Worm (Caenorhabditis elegans) whole organism, early embryonic: Measurements from ENCODE around the gene iglr-2.

Source experiments
- F13C5.2 ChIP-seq: sonication (generic microtip); optimal IDR thresholded peaks from 2 replicates; lab custom pipeline; 2017; ENCODE audit warnings: mild to moderate bottlenecking, missing genetic modification characterization, inconsistent platforms, missing compliant biosample characterization
- aly-1 ChIP-seq: sonication (generic microtip); optimal IDR thresholded peaks from 2 replicates; lab custom pipeline; 2016; ENCODE audit warnings: missing genetic modification characterization, missing compliant biosample characterization
- ama-1 ChIP-seq: fragments of 150-350 bp; optimal IDR thresholded peaks from 2 replicates; lab custom pipeline; 2014
- ceh-13 ChIP-seq: fragments of 200-800 bp; sonication (Bioruptor generic); optimal IDR thresholded peaks from 2 replicates; lab custom pipeline; 2018; ENCODE audit warnings: mild to moderate bottlenecking, missing genetic modification characterization, missing compliant biosample characterization
- ets-7 ChIP-seq: sonication (generic microtip); optimal IDR thresholded peaks from 2 replicates; lab custom pipeline; 2016; ENCODE audit warnings: missing genotype, missing genetic modification characterization, missing compliant biosample characterization
- flt-1 ChIP-seq: fragments of 200-800 bp; sonication (Bioruptor generic); IDR thresholded peaks from 2 replicates; pipeline ENCODE4 v1.3.6; 2022; ENCODE audit warnings: missing genetic modification characterization, missing compliant biosample characterization
- hmbx-1 ChIP-seq: sonication (generic microtip); optimal IDR thresholded peaks from 2 replicates; lab custom pipeline; 2016; ENCODE audit warnings: mild to moderate bottlenecking, missing genetic modification characterization, missing compliant biosample characterization
- hmg-4 ChIP-seq: fragments of 200-800 bp; sonication (Bioruptor generic); optimal IDR thresholded peaks from 2 replicates; lab custom pipeline; 2018; ENCODE audit warnings: mild to moderate bottlenecking, missing genetic modification characterization, missing compliant biosample characterization
- pes-1 ChIP-seq: fragments of 200-800 bp; sonication (Bioruptor generic); IDR thresholded peaks from 2 replicates; pipeline ENCODE4 v1.3.6; 2022; ENCODE audit warnings: missing genetic modification reagents, missing genetic modification characterization, missing compliant biosample characterization
- scrt-1 ChIP-seq: fragments of 200-800 bp; sonication (Bioruptor generic); IDR thresholded peaks from 2 replicates; pipeline ENCODE4 v1.3.6; 2022; ENCODE audit warnings: missing genetic modification characterization, missing compliant biosample characterization
- sea-1 ChIP-seq: fragments of 200-800 bp; sonication (Bioruptor generic); conservative IDR thresholded peaks from 2 replicates; pipeline ENCODE4 v1.3.6; 2022; ENCODE audit warnings: missing genetic modification characterization, missing compliant biosample characterization
- tbx-11 ChIP-seq: fragments of 200-800 bp; sonication (Bioruptor generic); IDR thresholded peaks from 2 replicates; pipeline ENCODE4 v1.3.6; 2022; ENCODE audit warnings: missing genetic modification characterization, missing compliant biosample characterization
- tbx-37 ChIP-seq: fragments of 200-800 bp; sonication (Bioruptor generic); conservative IDR thresholded peaks from 2 replicates; pipeline ENCODE4 v1.3.6; 2022; ENCODE audit warnings: missing genetic modification reagents, missing genetic modification characterization, missing compliant biosample characterization
- tra-4 ChIP-seq: sonication (generic microtip); optimal IDR thresholded peaks from 2 replicates; lab custom pipeline; 2017; ENCODE audit warnings: missing genetic modification characterization, missing compliant biosample characterization

DNA sequence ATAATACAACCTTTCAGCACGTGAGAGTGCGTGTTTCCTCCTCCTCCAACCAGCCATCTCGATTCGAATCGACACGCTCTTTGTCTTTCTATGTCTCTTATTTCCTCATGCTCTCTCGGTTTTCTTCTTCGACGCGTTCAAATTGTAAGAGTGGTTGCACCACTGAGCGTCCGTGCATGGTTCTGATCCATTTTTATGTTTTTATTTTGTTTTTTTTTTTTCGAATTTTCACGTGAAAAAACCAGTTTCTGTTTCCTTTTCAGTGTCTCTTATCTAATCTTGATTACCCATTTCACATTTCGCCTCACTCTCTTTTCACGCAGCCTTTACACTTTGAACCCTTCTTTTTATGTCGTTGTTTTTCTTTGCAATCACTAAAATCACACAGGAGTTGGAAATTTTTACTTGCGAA lies 39.7 kb upstream of the iglr-2 start:
- TF ChIP-seq ama-1 (lab: Kevin White, UChicago) = no peak
- TF ChIP-seq ceh-13 (GFP tag; lab: Kevin White, UChicago) = no peak
- no peak for TF ChIP-seq hmg-4 (GFP tag; lab: Kevin White, UChicago)
- TF ChIP-seq aly-1 (tag; lab: Kevin White, UChicago) = no peak
- TF ChIP-seq tra-4 (tag; lab: Kevin White, UChicago) = no peak
- no peak for TF ChIP-seq F13C5.2 (tag; lab: Kevin White, UChicago)
- no peak for TF ChIP-seq ets-7 (tag; lab: Kevin White, UChicago)
- TF ChIP-seq flt-1 (GFP tag; lab: Robert Waterston, UW) = no peak
- no peak for TF ChIP-seq scrt-1 (GFP tag; lab: Robert Waterston, UW)
- TF ChIP-seq tbx-11 (GFP tag; lab: Robert Waterston, UW) = no peak
- no peak for TF ChIP-seq tbx-37 (GFP tag; lab: Robert Waterston, UW)
- TF ChIP-seq sea-1 = no peak
- TF ChIP-seq hmbx-1 (tag; lab: Kevin White, UChicago) = no peak
- no peak for TF ChIP-seq pes-1
